Worm (Caenorhabditis elegans): Measurements from ENCODE around the gene lido-13.

- TF ChIP-seq Y56A3A.18 (GFP tag; IDR thresholded peaks at IDR 0.05) (no peak), unc-62 (GFP tag; optimal IDR thresholded peaks at IDR 0.05) (no peak), attf-6 (GFP tag; IDR thresholded peaks at IDR 0.05) (no peak), sea-2 (GFP tag; IDR thresholded peaks at IDR 0.05) (no peak), efl-1 (GFP tag; optimal IDR thresholded peaks at IDR 0.05) (no peak), nfya-2 (GFP tag; IDR thresholded peaks at IDR 0.05) (no peak), snpc-4 (GFP tag; optimal IDR thresholded peaks at IDR 0.05) (no peak), snpc-4 (tag; optimal IDR thresholded peaks at IDR 0.05) (no peak), ama-1 (optimal IDR thresholded peaks at IDR 0.05) (no peak), ama-1 (GFP tag; optimal IDR thresholded peaks at IDR 0.05) (no peak)
These were observed 2.8 kb downstream of the lido-13 start for ce11 chrII:3051332-3051731.
